Worm (Caenorhabditis elegans) whole organism, L4 larva: ENCODE results near the gene sel-13.
"Not testable (repeated sequence)": the region's sequence is repeated elsewhere in the genome, so short reads cannot be mapped to it uniquely, and the experiment has no call there.

ENCODE experiments used
- T20F7.1 ChIP-seq: fragments of 200-800 bp; sonication (Bioruptor generic); optimal IDR thresholded peaks from 2 replicates; lab custom pipeline; 2018; ENCODE audit warnings: mild to moderate bottlenecking, missing genetic modification characterization, missing compliant biosample characterization
- fkh-10 ChIP-seq: fragments of 150-350 bp; optimal IDR thresholded peaks from 2 replicates; lab custom pipeline; 2014; ENCODE audit warnings: missing biosample characterization, missing genetic modification reagents, missing genetic modification characterization
- lin-1 ChIP-seq: fragments of 200-800 bp; sonication (Bioruptor generic); IDR thresholded peaks from 2 replicates; pipeline ENCODE4 v1.3.6; 2022; ENCODE audit warnings: missing genetic modification reagents, missing genetic modification characterization, missing compliant biosample characterization
- lin-39 ChIP-seq: fragments of 150-350 bp; optimal IDR thresholded peaks from 2 replicates; lab custom pipeline; 2014; ENCODE audit warnings: missing biosample characterization, missing genetic modification reagents, missing genetic modification characterization
- lir-3 ChIP-seq: sonication (generic microtip); optimal IDR thresholded peaks from 2 replicates; lab custom pipeline; 2016; ENCODE audit warnings: mild to moderate bottlenecking, missing genetic modification characterization, missing compliant biosample characterization
- mdl-1 ChIP-seq, 2 experiments: fragments of 150-350 bp in 1 of 2; sonication (generic microtip) in 1 of 2; optimal IDR thresholded peaks; 2 replicates each; lab custom pipeline; 2014 to 2017; ENCODE audit warnings: missing biosample characterization in 2 of 2, missing genetic modification characterization in 2 of 2
- mep-1 ChIP-seq: fragments of 150-350 bp; sonication (generic microtip); optimal IDR thresholded peaks from 3 replicates; lab custom pipeline; 2014; ENCODE audit warnings: missing biosample characterization, missing genetic modification characterization
- nhr-10 ChIP-seq: fragments of 150-350 bp; optimal IDR thresholded peaks from 2 replicates; lab custom pipeline; 2014; ENCODE audit warnings: missing biosample characterization, missing genetic modification characterization
- nhr-237 ChIP-seq: sonication (generic microtip); optimal IDR thresholded peaks from 2 replicates; lab custom pipeline; 2017; ENCODE audit warnings: missing biosample characterization, missing genetic modification characterization
- pha-4 ChIP-seq, 2 experiments: fragments of 150-350 bp in 1 of 2; fragments of 200-800 bp in 1 of 2; sonication (Bioruptor generic) in 1 of 2; IDR thresholded peaks in 1 of 2; optimal IDR thresholded peaks in 1 of 2; 2 replicates each; pipeline versions ENCODE4 v1.3.6 to Lab custom; 2014 to 2022; ENCODE audit warnings: missing genetic modification characterization in 2 of 2, missing genetic modification reagents in 2 of 2, missing biosample characterization in 1 of 2, missing compliant biosample characterization in 1 of 2
- skn-1 ChIP-seq: fragments of 150-350 bp; optimal IDR thresholded peaks from 2 replicates; lab custom pipeline; 2014; ENCODE audit warnings: missing biosample characterization, missing genetic modification characterization
- unc-62 ChIP-seq, 3 experiments: fragments of 150-350 bp in 1 of 3; sonication (generic microtip); optimal IDR thresholded peaks in 2 of 3; peaks in 1 of 3; 1 replicate in 1 of 3; 2 replicates in 2 of 3; lab custom pipeline; 2014 to 2017; ENCODE audit warnings: missing biosample characterization in 3 of 3, missing genetic modification characterization in 3 of 3, missing genetic modification reagents in 3 of 3, missing genotype in 1 of 3

DNA sequence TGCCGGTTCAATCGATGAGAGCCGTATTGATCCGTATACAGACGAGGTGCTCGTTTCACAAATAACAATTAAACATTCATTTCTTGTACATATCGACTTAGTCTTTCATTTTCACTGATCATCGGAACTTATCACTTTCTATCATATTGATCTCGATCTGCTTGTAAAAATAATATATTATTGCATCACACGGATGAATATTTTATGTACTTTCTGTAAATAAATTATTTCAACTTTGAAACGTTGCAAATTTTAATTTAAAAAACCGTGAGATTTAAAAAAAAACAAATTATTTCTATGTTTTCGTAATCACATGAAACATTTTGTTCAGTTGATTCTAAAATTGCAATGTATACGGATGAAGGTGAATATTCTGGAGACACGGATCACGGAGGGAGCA, 42.6 kb upstream of the sel-13 start, which contains the start of gene twk-6:
- not testable (repeated sequence) for TF ChIP-seq fkh-10 (GFP tag; lab: Kevin White, UChicago); skn-1 (tag; lab: Kevin White, UChicago); lir-3 (tag; lab: Kevin White, UChicago); nhr-10 (tag; lab: Kevin White, UChicago); unc-62 (GFP tag; optimal IDR thresholded peaks at IDR 0.05 in 1 of 2; lab: Kevin White, UChicago); unc-62 (tag; optimal IDR thresholded peaks at IDR 0.05; lab: Kevin White, UChicago); mdl-1 (tag; optimal IDR thresholded peaks at IDR 0.05; lab: Kevin White, UChicago); T20F7.1; lin-1 (GFP tag; lab: Robert Waterston, UW); lin-39 (tag; lab: Kevin White, UChicago); nhr-237 (tag; lab: Kevin White, UChicago); mep-1; pha-4 (GFP tag; IDR thresholded peaks at IDR 0.05; lab: Robert Waterston, UW); pha-4 (tag; optimal IDR thresholded peaks at IDR 0.05; lab: Kevin White, UChicago)
